Worm (Caenorhabditis elegans) whole organism, L3 larva: ENCODE data around the gene nhr-34.

Experiments
- R02D3.7 ChIP-seq: fragments of 150-350 bp; optimal IDR thresholded peaks from 2 replicates; lab custom pipeline; 2014; ENCODE audit warnings: missing biosample characterization, missing genetic modification characterization
- ZK546.5 ChIP-seq: sonication (generic microtip); optimal IDR thresholded peaks from 2 replicates; lab custom pipeline; 2017; ENCODE audit warnings: missing biosample characterization, missing genetic modification characterization
- ama-1 ChIP-seq: fragments of 150-350 bp; optimal IDR thresholded peaks from 2 replicates; lab custom pipeline; 2018
- ceh-16 ChIP-seq: sonication (generic microtip); optimal IDR thresholded peaks from 2 replicates; lab custom pipeline; 2017; ENCODE audit warnings: missing biosample characterization, missing genetic modification characterization
- ceh-28 ChIP-seq: fragments of 150-350 bp; optimal IDR thresholded peaks from 2 replicates; lab custom pipeline; 2014; ENCODE audit warnings: missing biosample characterization, missing genetic modification reagents, missing genetic modification characterization
- ceh-82 ChIP-seq: fragments of 150-350 bp; optimal IDR thresholded peaks from 2 replicates; lab custom pipeline; 2014; ENCODE audit warnings: missing biosample characterization, missing genetic modification characterization
- ceh-9 ChIP-seq: sonication (generic microtip); optimal IDR thresholded peaks from 2 replicates; lab custom pipeline; 2018; ENCODE audit warnings: missing biosample characterization, missing genetic modification characterization
- daf-12 ChIP-seq: fragments of 150-350 bp; optimal IDR thresholded peaks from 2 replicates; lab custom pipeline; 2014; ENCODE audit warnings: missing biosample characterization, missing genetic modification reagents, missing genetic modification characterization
- egl-27 ChIP-seq: sonication (generic microtip); optimal IDR thresholded peaks from 4 replicates; lab custom pipeline; 2017; ENCODE audit warnings: missing biosample characterization, missing genetic modification reagents, missing genetic modification characterization
- elt-1 ChIP-seq: fragments of 150-350 bp; optimal IDR thresholded peaks from 2 replicates; lab custom pipeline; 2014; ENCODE audit warnings: missing biosample characterization, missing genetic modification characterization
- elt-2 ChIP-seq: sonication (generic microtip); optimal IDR thresholded peaks from 2 replicates; lab custom pipeline; 2016; ENCODE audit warnings: missing genetic modification reagents, mild to moderate bottlenecking, missing genetic modification characterization, missing compliant biosample characterization
- elt-3 ChIP-seq, 3 experiments: fragments of 150-350 bp in 1 of 3; sonication (generic microtip) in 2 of 3; optimal IDR thresholded peaks; 2 replicates in 2 of 3; 4 replicates in 1 of 3; lab custom pipeline; 2014 to 2017; ENCODE audit warnings: missing biosample characterization in 3 of 3, missing genetic modification characterization in 3 of 3
- eor-1 ChIP-seq, 2 experiments: fragments of 150-350 bp; optimal IDR thresholded peaks; 2 replicates each; lab custom pipeline; 2014 to 2018; ENCODE audit warnings: missing biosample characterization in 2 of 2, missing genetic modification characterization in 2 of 2
- fkh-10 ChIP-seq: sonication (generic microtip); optimal IDR thresholded peaks from 2 replicates; lab custom pipeline; 2017; ENCODE audit warnings: missing biosample characterization, missing genetic modification reagents, missing genetic modification characterization
- fkh-2 ChIP-seq: fragments of 150-350 bp; optimal IDR thresholded peaks from 2 replicates; lab custom pipeline; 2014; ENCODE audit warnings: missing biosample characterization, missing genetic modification reagents, missing genetic modification characterization
- hmg-11 ChIP-seq: sonication (generic microtip); optimal IDR thresholded peaks from 2 replicates; lab custom pipeline; 2016; ENCODE audit warnings: missing genetic modification characterization, missing compliant biosample characterization
- jun-1 ChIP-seq: fragments of 150-350 bp; optimal IDR thresholded peaks from 2 replicates; lab custom pipeline; 2014; ENCODE audit warnings: missing biosample characterization, missing genetic modification reagents, missing genetic modification characterization
- lin-15B ChIP-seq: fragments of 150-350 bp; optimal IDR thresholded peaks from 2 replicates; lab custom pipeline; 2014; ENCODE audit warnings: missing biosample characterization, missing genetic modification characterization
- lin-39 ChIP-seq: fragments of 150-350 bp; optimal IDR thresholded peaks from 2 replicates; lab custom pipeline; 2018; ENCODE audit warnings: missing biosample characterization, missing genetic modification reagents, missing genetic modification characterization
- lsy-12 ChIP-seq: sonication (generic microtip); optimal IDR thresholded peaks from 2 replicates; lab custom pipeline; 2016; ENCODE audit warnings: mild to moderate bottlenecking, missing genetic modification characterization, missing compliant biosample characterization
- mml-1 ChIP-seq: fragments of 150-350 bp; sonication (generic microtip); optimal IDR thresholded peaks from 3 replicates; lab custom pipeline; 2014; ENCODE audit warnings: missing biosample characterization, missing genetic modification characterization
- nfya-1 ChIP-seq: sonication (generic microtip); optimal IDR thresholded peaks from 2 replicates; lab custom pipeline; 2017; ENCODE audit warnings: missing genetic modification characterization, mild to moderate bottlenecking, missing compliant biosample characterization, antibody characterized with exemption, moderate library complexity; ENCODE audit not compliant: insufficient read depth
- nhr-11 ChIP-seq: fragments of 150-350 bp; optimal IDR thresholded peaks from 2 replicates; lab custom pipeline; 2014; ENCODE audit warnings: missing biosample characterization, missing genetic modification characterization
- nhr-23 ChIP-seq: fragments of 150-350 bp; optimal IDR thresholded peaks from 2 replicates; lab custom pipeline; 2014; ENCODE audit warnings: missing biosample characterization, missing genetic modification reagents, missing genetic modification characterization
- nhr-25 ChIP-seq: sonication (generic microtip); optimal IDR thresholded peaks from 2 replicates; lab custom pipeline; 2017; ENCODE audit warnings: missing biosample characterization, missing genetic modification characterization
- nhr-28 ChIP-seq: fragments of 150-350 bp; optimal IDR thresholded peaks from 2 replicates; lab custom pipeline; 2014; ENCODE audit warnings: missing biosample characterization, missing genetic modification characterization
- nhr-43 ChIP-seq: sonication (generic microtip); optimal IDR thresholded peaks from 2 replicates; lab custom pipeline; 2016; ENCODE audit warnings: mild to moderate bottlenecking, missing genetic modification characterization, missing compliant biosample characterization; ENCODE audit not compliant: poor library complexity, severe bottlenecking
- nhr-76 ChIP-seq: fragments of 150-350 bp; sonication (generic microtip); optimal IDR thresholded peaks from 5 replicates; lab custom pipeline; 2014; ENCODE audit warnings: missing biosample characterization, missing genetic modification characterization
- nhr-77 ChIP-seq: fragments of 150-350 bp; optimal IDR thresholded peaks from 2 replicates; lab custom pipeline; 2014; ENCODE audit warnings: missing biosample characterization, missing genetic modification characterization
- pha-4 ChIP-seq: fragments of 150-350 bp; optimal IDR thresholded peaks from 2 replicates; lab custom pipeline; 2014; ENCODE audit warnings: missing biosample characterization, missing genetic modification reagents, missing genetic modification characterization
- sea-2 ChIP-seq: fragments of 150-350 bp; sonication (generic microtip); optimal IDR thresholded peaks from 4 replicates; lab custom pipeline; 2014; ENCODE audit warnings: missing biosample characterization, missing genetic modification reagents, missing genetic modification characterization
- skn-1 ChIP-seq: fragments of 150-350 bp; optimal IDR thresholded peaks from 2 replicates; lab custom pipeline; 2014; ENCODE audit warnings: missing biosample characterization, missing genetic modification characterization
- snpc-4 ChIP-seq: fragments of 150-350 bp; optimal IDR thresholded peaks from 2 replicates; lab custom pipeline; 2014; ENCODE audit warnings: missing biosample characterization, missing genetic modification characterization
- tbx-2 ChIP-seq: sonication (generic microtip); optimal IDR thresholded peaks from 2 replicates; lab custom pipeline; 2016; ENCODE audit warnings: mild to moderate bottlenecking, missing genetic modification characterization, missing compliant biosample characterization
- unc-39 ChIP-seq: sonication (generic microtip); optimal IDR thresholded peaks from 4 replicates; lab custom pipeline; 2017; ENCODE audit warnings: missing biosample characterization, missing genetic modification characterization
- unc-62 ChIP-seq: fragments of 150-350 bp; sonication (generic microtip); optimal IDR thresholded peaks from 4 replicates; lab custom pipeline; 2014; ENCODE audit warnings: missing biosample characterization, missing genetic modification reagents, missing genetic modification characterization
- zag-1 ChIP-seq: fragments of 150-350 bp; optimal IDR thresholded peaks from 2 replicates; lab custom pipeline; 2014; ENCODE audit warnings: missing biosample characterization, missing genetic modification characterization
- ztf-11 ChIP-seq: fragments of 150-350 bp; optimal IDR thresholded peaks from 2 replicates; lab custom pipeline; 2014; ENCODE audit warnings: missing biosample characterization, missing genetic modification characterization
- ztf-4 ChIP-seq: fragments of 150-350 bp; optimal IDR thresholded peaks from 2 replicates; lab custom pipeline; 2014; ENCODE audit warnings: missing biosample characterization, missing genetic modification characterization

Gene nhr-34

DNA sequence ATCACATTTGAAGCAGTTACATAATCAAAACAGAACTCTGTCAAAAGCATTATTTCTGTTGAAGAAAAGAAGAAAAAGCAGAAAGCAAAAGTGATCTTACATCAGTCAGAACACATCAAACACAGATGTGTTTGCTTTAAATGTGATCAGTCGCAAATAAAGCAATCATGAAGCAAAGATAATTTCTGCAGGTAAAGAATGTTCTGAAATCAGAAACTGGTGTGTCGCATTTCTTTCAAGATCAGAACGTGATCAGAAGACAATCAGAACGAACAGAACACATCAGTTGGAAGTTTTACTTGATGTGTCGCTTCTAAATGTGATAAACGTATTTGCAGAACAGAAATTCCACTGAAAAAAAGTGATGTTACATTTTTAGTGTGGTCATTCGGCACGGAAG lies 23.6 kb upstream of the nhr-34 start:
- TF ChIP-seq pha-4 (tag; lab: Kevin White, UChicago), result peak; percentile 22
- no peak for TF ChIP-seq nhr-76

DNA sequence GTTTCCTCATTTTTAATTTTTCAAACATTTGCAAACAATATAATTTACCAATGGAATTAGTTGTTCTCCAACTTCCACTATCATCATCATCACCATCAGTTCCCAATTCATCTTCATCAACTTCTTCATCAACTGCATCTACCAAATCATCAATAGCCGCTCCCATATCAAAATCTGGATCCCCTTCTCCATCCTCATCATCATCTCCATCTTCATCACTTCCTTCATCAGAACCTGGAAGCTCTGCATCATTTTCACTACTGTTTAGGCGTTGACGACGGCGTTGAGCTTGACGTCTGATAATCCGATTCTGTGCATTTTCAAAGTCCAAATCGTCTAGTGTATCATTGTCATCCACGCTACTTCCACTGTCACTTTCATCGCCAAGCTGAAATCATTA lies 22.4 kb upstream of the nhr-34 start:
- TF ChIP-seq elt-1, result no peak
- no peak for TF ChIP-seq hmg-11
- TF ChIP-seq nhr-25 (tag; lab: Kevin White, UChicago), result no peak
- TF ChIP-seq egl-27, result no peak
- no peak for TF ChIP-seq ama-1
- TF ChIP-seq elt-2 (tag; lab: Kevin White, UChicago), result no peak
- no peak for TF ChIP-seq mml-1 (tag; lab: Kevin White, UChicago)
- TF ChIP-seq unc-62 (GFP tag; lab: Kevin White, UChicago), result no peak

DNA sequence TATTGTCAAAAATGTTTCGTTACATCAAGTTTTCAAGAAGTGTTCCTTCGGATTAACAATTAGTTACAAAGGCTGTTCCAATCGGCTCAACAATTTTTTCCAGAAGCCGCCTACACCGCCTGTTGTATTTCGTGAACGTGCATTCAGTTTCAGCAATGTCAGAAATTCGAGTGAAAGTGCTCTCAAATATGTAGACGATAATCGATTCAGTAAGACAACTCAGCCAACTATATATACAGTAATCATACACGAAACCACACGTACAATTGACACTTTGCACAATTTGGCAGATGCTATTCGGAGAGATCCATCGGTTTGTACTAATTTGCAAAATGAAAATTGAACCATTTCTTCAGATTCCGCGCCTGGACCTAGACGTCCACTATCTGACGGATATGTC lies 21.0 kb upstream of the nhr-34 start:
- TF ChIP-seq lin-15B (no peak), skn-1 (tag; lab: Kevin White, UChicago) (no peak), jun-1 (no peak), nhr-77 (no peak), R02D3.7 (no peak), ceh-82 (tag; lab: Kevin White, UChicago) (no peak), nfya-1 (no peak), pha-4 (tag; lab: Kevin White, UChicago) (no peak), elt-1 (no peak), nhr-43 (no peak), fkh-2 (no peak), nhr-23 (no peak), ceh-28 (no peak), ZK546.5 (no peak), tbx-2 (tag; lab: Kevin White, UChicago) (no peak), eor-1 (tag; optimal IDR thresholded peaks at IDR 0.05; lab: Kevin White, UChicago) (no peak), nhr-28 (tag; lab: Kevin White, UChicago) (no peak), ceh-9 (no peak), daf-12 (no peak), nhr-76 (no peak)

DNA sequence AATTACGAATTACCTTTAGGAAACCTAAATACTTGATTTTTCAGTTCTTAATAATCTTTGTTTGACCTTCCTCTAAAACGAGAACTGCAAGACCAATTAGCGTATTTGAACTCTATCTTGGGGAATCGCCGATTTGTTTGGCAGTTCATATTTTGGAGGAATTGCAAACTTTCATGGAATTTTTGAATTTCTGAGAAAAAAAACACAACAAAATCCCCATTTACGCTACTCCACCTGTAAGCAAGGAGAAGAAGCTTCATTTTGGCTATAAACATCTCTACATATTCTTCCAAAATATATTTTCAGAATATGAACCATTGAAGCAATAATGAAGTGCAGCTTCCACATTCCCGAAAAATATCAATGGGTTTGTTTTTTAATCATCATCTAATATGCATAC lies 17.4 kb upstream of the nhr-34 start, which contains the start of gene twk-9:
twk-9 (plus strand) TSS at position 301 of the 400 bp plus-strand sequence.
- TF ChIP-seq snpc-4 (no peak), ama-1 (no peak), R02D3.7 (no peak), nhr-23 (no peak), nhr-11 (tag; lab: Kevin White, UChicago) (no peak), nhr-77 (no peak), ceh-82 (tag; lab: Kevin White, UChicago) (no peak), lin-15B (no peak), ZK546.5 (no peak), lin-39 (tag; lab: Kevin White, UChicago) (no peak), nhr-25 (tag; lab: Kevin White, UChicago) (no peak), lsy-12 (tag; lab: Kevin White, UChicago) (no peak), elt-3 (tag; optimal IDR thresholded peaks at IDR 0.05; lab: Kevin White, UChicago) (no peak), unc-39 (no peak), ceh-16 (tag; lab: Kevin White, UChicago) (no peak), eor-1 (tag; optimal IDR thresholded peaks at IDR 0.05; lab: Kevin White, UChicago) (no peak), unc-62 (GFP tag; lab: Kevin White, UChicago) (no peak)

DNA sequence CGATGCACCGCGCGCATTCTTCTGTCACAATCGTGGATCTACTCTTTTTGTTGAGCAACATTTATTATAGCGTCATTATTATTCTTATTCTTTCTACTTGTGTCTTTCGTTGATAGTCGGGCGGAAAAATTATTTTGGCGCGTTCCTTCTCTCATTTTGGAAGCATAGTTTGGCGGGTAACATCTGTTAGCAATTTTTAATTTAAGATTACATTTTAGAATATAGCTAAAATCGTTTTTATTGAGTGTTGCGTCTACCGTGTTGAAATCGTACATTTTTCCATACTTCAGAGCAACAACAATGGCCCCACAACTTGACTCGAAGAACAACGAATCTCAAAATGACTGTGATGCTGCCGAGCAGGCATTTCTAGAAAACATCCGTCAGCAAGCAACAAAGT lies 15.2 kb upstream of the nhr-34 start, which contains the start of gene sdz-36:
sdz-36 (plus strand) TSS at position 301 of the 400 bp plus-strand sequence.
- TF ChIP-seq nhr-11 (tag; lab: Kevin White, UChicago), result no peak
- TF ChIP-seq snpc-4, result no peak
- TF ChIP-seq nhr-43, result no peak
- TF ChIP-seq sea-2, result no peak
- TF ChIP-seq zag-1 (tag; lab: Kevin White, UChicago), result no peak
- no peak for TF ChIP-seq pha-4 (tag; lab: Kevin White, UChicago)
- TF ChIP-seq egl-27, result no peak
- no peak for TF ChIP-seq ztf-11
- no peak for TF ChIP-seq lin-39 (tag; lab: Kevin White, UChicago)
- no peak for TF ChIP-seq nhr-25 (tag; lab: Kevin White, UChicago)
- no peak for TF ChIP-seq fkh-10 (GFP tag; lab: Kevin White, UChicago)
- TF ChIP-seq unc-62 (GFP tag; lab: Kevin White, UChicago), result no peak
- TF ChIP-seq nhr-23, result no peak
- no peak for TF ChIP-seq elt-1
- TF ChIP-seq tbx-2 (tag; lab: Kevin White, UChicago), result no peak
- TF ChIP-seq eor-1 (tag; optimal IDR thresholded peaks at IDR 0.05; lab: Kevin White, UChicago), result no peak
- TF ChIP-seq ztf-4 (tag; lab: Kevin White, UChicago), result no peak
- no peak for TF ChIP-seq elt-2 (tag; lab: Kevin White, UChicago)
- TF ChIP-seq, all 47 proteins: peak for 0
